Fruit fly (Drosophila melanogaster): ENCODE results near the gene CG8064.

Gene CG8064

DNA sequence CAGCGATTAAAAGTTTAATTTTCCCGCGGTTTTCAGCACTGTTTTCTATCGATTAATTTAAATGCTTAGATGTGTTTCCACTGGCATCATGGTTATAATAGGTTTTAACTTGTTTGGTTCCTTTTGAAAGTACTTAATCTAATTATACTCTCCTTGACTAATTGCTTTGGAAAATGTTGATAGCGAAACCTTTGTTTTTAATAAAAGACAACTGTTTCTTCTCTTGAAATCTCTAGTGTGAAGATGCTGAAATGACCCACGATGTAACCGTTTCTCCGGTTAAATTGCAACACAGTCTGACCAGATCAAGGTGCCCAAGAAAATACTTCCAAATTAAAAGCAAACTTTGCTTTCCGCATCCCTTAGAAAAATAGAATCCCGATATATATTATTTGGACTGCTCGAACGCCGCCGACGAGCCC, 15.5 kb downstream of the CG8064 start, which contains the start of gene Dlc90F (continued):
- TF ChIP-seq Dll (GFP tag; IDR thresholded peaks at IDR 0.05; ENCODE audit: partially characterized antibody), result peak; percentile 65; the same call in 2 of the 4 replicates
- TF ChIP-seq CG2678 (tag; optimal IDR thresholded peaks at IDR 0.05), result peak; percentile 76
- peak; percentile 35 for TF ChIP-seq NK7.1 (GFP tag; optimal IDR thresholded peaks at IDR 0.05)
- TF ChIP-seq TFAM (GFP tag; optimal IDR thresholded peaks at IDR 0.05), result peak; percentile 21
- TF ChIP-seq ewg (GFP tag; optimal IDR thresholded peaks at IDR 0.05), result peak; percentile 66
- no peak for TF ChIP-seq crol (GFP tag; IDR thresholded peaks at IDR 0.05)
- peak; percentile 61 for TF ChIP-seq Elba2 (GFP tag; optimal IDR thresholded peaks at IDR 0.05)
- peak; percentile 61; the same call in 1 of the 2 replicates for TF ChIP-seq seq (GFP tag; IDR thresholded peaks at IDR 0.05)
- peak; percentile 64 for TF ChIP-seq emc (GFP tag; optimal IDR thresholded peaks at IDR 0.05)
- TF ChIP-seq hbn (GFP tag; IDR thresholded peaks at IDR 0.05; ENCODE audit: partially characterized antibody), result no peak; the same call in 1 of the 2 replicates
- TF ChIP-seq gsb (GFP tag; IDR thresholded peaks at IDR 0.05), result no peak
- peak; percentile 59 for TF ChIP-seq CG8089 (GFP tag; optimal IDR thresholded peaks at IDR 0.05)
- TF ChIP-seq CG10147 (GFP tag; optimal IDR thresholded peaks at IDR 0.05), result peak; percentile 57
- TF ChIP-seq Hr78 (GFP tag; optimal IDR thresholded peaks at IDR 0.05), result no peak
- peak; percentile 43 for TF ChIP-seq CG15479 (GFP tag; optimal IDR thresholded peaks at IDR 0.05)
- peak; percentile 92 for TF ChIP-seq slbo (GFP tag; IDR thresholded peaks at IDR 0.05)
- TF ChIP-seq fd96Cb (tag; optimal IDR thresholded peaks at IDR 0.05), result peak; percentile 65
- TF ChIP-seq sc (optimal IDR thresholded peaks at IDR 0.05), result no peak
- peak; percentile 53 for TF ChIP-seq sc (GFP tag; optimal IDR thresholded peaks at IDR 0.05)
- TF ChIP-seq CG1792 (GFP tag; optimal IDR thresholded peaks at IDR 0.05), result peak; percentile 51
- peak; percentile 72 for TF ChIP-seq dimm (GFP tag; IDR thresholded peaks at IDR 0.05)
- TF ChIP-seq CG10321 (GFP tag; IDR thresholded peaks at IDR 0.05), result peak; percentile 23; the same call in 1 of the 2 replicates
- no peak for TF ChIP-seq D (optimal IDR thresholded peaks at IDR 0.05)
- peak; percentile 22 for TF ChIP-seq D (GFP tag; optimal IDR thresholded peaks at IDR 0.05)
- TF ChIP-seq CG5245 (GFP tag; optimal IDR thresholded peaks at IDR 0.05), result peak; percentile 23
- peak; percentile 46 for TF ChIP-seq Bteb2 (GFP tag; optimal IDR thresholded peaks at IDR 0.05)
- peak; percentile 71 for TF ChIP-seq CG31224 (GFP tag; IDR thresholded peaks at IDR 0.05)
- no peak for TF ChIP-seq CG17568 (GFP tag; optimal IDR thresholded peaks at IDR 0.05)
- no peak for TF ChIP-seq ems (GFP tag; optimal IDR thresholded peaks at IDR 0.05)
- peak in 1 of 2 experiments; percentile 19 for TF ChIP-seq insv (GFP tag; optimal IDR thresholded peaks at IDR 0.05)
- peak; percentile 80 for TF ChIP-seq Dip3 (GFP tag; optimal IDR thresholded peaks at IDR 0.05)
- TF ChIP-seq ftz-f1 (GFP tag; optimal IDR thresholded peaks at IDR 0.05), result no peak
- TF ChIP-seq fd3F (GFP tag; optimal IDR thresholded peaks at IDR 0.05), result peak; percentile 64
- TF ChIP-seq ERR (GFP tag; optimal IDR thresholded peaks at IDR 0.05), result peak; percentile 62
- TF ChIP-seq pzg (GFP tag; optimal IDR thresholded peaks at IDR 0.05), result peak; percentile 84
- peak; percentile 69 for TF ChIP-seq Scr (GFP tag; IDR thresholded peaks at IDR 0.05; ENCODE audit: partially characterized antibody)
- TF ChIP-seq CG7372 (GFP tag; IDR thresholded peaks at IDR 0.05), result peak; percentile 75
- peak; percentile 90 for TF ChIP-seq CG9797 (GFP tag; optimal IDR thresholded peaks at IDR 0.05)
- peak; percentile 45 for TF ChIP-seq NC2α (GFP tag; optimal IDR thresholded peaks at IDR 0.05)
- TF ChIP-seq Atf6 (GFP tag; IDR thresholded peaks at IDR 0.05), result peak; percentile 74; the same call in 1 of the 2 replicates
- TF ChIP-seq sqz (GFP tag; optimal IDR thresholded peaks at IDR 0.05), result no peak
- peak; percentile 73 for TF ChIP-seq Dek (tag; optimal IDR thresholded peaks at IDR 0.05)
- TF ChIP-seq nau (GFP tag; optimal IDR thresholded peaks at IDR 0.05), result no peak
- peak; percentile 87 for TF ChIP-seq stwl (tag; optimal IDR thresholded peaks at IDR 0.05)
- TF ChIP-seq CG12236 (GFP tag; optimal IDR thresholded peaks at IDR 0.05), result peak; percentile 19
- peak; percentile 29; the same call in 1 of the 2 replicates for TF ChIP-seq inv (GFP tag; IDR thresholded peaks at IDR 0.05; ENCODE audit: partially characterized antibody)
- peak; percentile 53; the same call in 1 of the 2 replicates for TF ChIP-seq Taf1 (GFP tag; IDR thresholded peaks at IDR 0.05)
- TF ChIP-seq Max (GFP tag; optimal IDR thresholded peaks at IDR 0.05), result peak; percentile 60
- no peak for TF ChIP-seq run (tag; optimal IDR thresholded peaks at IDR 0.05)
- TF ChIP-seq CHES-1-like (GFP tag; optimal IDR thresholded peaks at IDR 0.05), result peak; percentile 86
- peak; percentile 78 for TF ChIP-seq CG18619 (GFP tag; optimal IDR thresholded peaks at IDR 0.05)

All from whole organism, embryonic.